Worm (Caenorhabditis elegans) whole organism, L2 larva: ENCODE data around the gene srw-61.

Source experiments
- R02D3.7 ChIP-seq: fragments of 150-350 bp; optimal IDR thresholded peaks from 2 replicates; lab custom pipeline; 2014; ENCODE audit warnings: missing biosample characterization, missing genetic modification characterization
- elt-3 ChIP-seq: sonication (generic microtip); optimal IDR thresholded peaks from 2 replicates; lab custom pipeline; 2017; ENCODE audit warnings: missing biosample characterization, missing genetic modification characterization
- lin-39 ChIP-seq: fragments of 150-350 bp; optimal IDR thresholded peaks from 2 replicates; lab custom pipeline; 2014; ENCODE audit warnings: missing biosample characterization, missing genetic modification reagents, missing genetic modification characterization
- unc-55 ChIP-seq: fragments of 150-350 bp; sonication (generic microtip); optimal IDR thresholded peaks from 3 replicates; lab custom pipeline; 2014; ENCODE audit warnings: missing biosample characterization, missing genetic modification reagents, missing genetic modification characterization
- ztf-4 ChIP-seq: fragments of 150-350 bp; optimal IDR thresholded peaks from 2 replicates; lab custom pipeline; 2014; ENCODE audit warnings: missing biosample characterization, missing genetic modification characterization

DNA sequence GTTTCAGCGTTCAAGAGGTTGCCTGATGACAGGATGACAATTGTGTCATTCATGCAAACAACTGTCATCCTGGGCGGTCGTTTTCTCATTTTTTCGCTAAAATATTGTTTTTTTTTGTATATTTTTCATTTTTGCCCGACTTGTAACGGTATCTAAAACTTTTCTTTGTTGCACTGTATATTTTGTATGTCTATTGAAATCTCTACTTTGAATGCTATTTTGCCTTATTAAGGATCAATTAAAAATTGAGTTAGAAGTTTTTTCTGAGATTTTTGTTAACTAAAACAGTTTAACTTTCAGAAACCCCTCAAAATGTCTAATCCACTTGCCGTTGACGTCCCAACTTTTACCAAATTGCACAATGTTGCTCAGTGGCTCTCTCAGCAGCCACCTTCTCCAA is 39.4 kb upstream of the srw-61 start, which contains the start of gene ccch-2:
- TF ChIP-seq lin-39 (tag; lab: Kevin White, UChicago), result no peak
- TF ChIP-seq ztf-4 (tag; lab: Kevin White, UChicago), result no peak
- TF ChIP-seq unc-55 (GFP tag; lab: Kevin White, UChicago), result no peak
- TF ChIP-seq R02D3.7 (tag; lab: Kevin White, UChicago), result no peak
- no peak for TF ChIP-seq elt-3
